Worm (Caenorhabditis elegans): Measurements from ENCODE around the gene mlc-5.

- TF ChIP-seq nhr-28 (tag; optimal IDR thresholded peaks at IDR 0.05) (no peak), fos-1 (tag; optimal IDR thresholded peaks at IDR 0.05) (no peak), daf-12 (tag; optimal IDR thresholded peaks at IDR 0.05) (no peak), nhr-77 (tag; optimal IDR thresholded peaks at IDR 0.05) (no peak), nhr-11 (tag; optimal IDR thresholded peaks at IDR 0.05) (no peak), fkh-10 (GFP tag; optimal IDR thresholded peaks at IDR 0.05) (no peak), elt-1 (tag; optimal IDR thresholded peaks at IDR 0.05) (no peak), ztf-4 (tag; optimal IDR thresholded peaks at IDR 0.05) (no peak), ceh-9 (tag; optimal IDR thresholded peaks at IDR 0.05) (no peak), mdl-1 (tag; optimal IDR thresholded peaks at IDR 0.05) (no peak), snpc-4 (tag; optimal IDR thresholded peaks at IDR 0.05) (no peak), nhr-23 (tag; optimal IDR thresholded peaks at IDR 0.05) (no peak), nhr-12 (tag; optimal IDR thresholded peaks at IDR 0.05) (no peak)
Measured at ce11 chrIII:13625650-13626430, 2.7 kb downstream of the mlc-5 start.

Data from whole organism, L3 larva.